Worm (Caenorhabditis elegans) whole organism, midembryonic: ENCODE data around the gene Y45G5AL.1.

Experiments
- flt-1 ChIP-seq: fragments of 200-800 bp; sonication (Bioruptor generic); IDR thresholded peaks from 2 replicates; pipeline ENCODE4 v1.3.6; 2022; ENCODE audit warnings: missing genetic modification characterization, missing compliant biosample characterization
- ref-1 ChIP-seq: fragments of 200-800 bp; sonication (Bioruptor generic); conservative IDR thresholded peaks from 2 replicates; pipeline ENCODE4 v1.3.6; 2022; ENCODE audit warnings: missing genetic modification reagents, missing genetic modification characterization, missing compliant biosample characterization

- TF ChIP-seq flt-1 (no peak), ref-1 (GFP tag; lab: Robert Waterston, UW) (no peak)
Observed at ce11 chrV:4138688-4139087, 5.6 kb upstream of the Y45G5AL.1 start, which contains the start of gene lgc-29.
